Worm (Caenorhabditis elegans): ENCODE results near the gene atg-9.

atg-9 gene

ce11 chrV:351787-352186, 2.6 kb downstream of the atg-9 start:
- no peak for TF ChIP-seq unc-62 (GFP tag; optimal IDR thresholded peaks at IDR 0.05)

- no peak for TF ChIP-seq unc-62 (GFP tag; optimal IDR thresholded peaks at IDR 0.05)
Observed at ce11 chrV:356959-357702, 7.9 kb downstream of the atg-9 start.

DNA sequence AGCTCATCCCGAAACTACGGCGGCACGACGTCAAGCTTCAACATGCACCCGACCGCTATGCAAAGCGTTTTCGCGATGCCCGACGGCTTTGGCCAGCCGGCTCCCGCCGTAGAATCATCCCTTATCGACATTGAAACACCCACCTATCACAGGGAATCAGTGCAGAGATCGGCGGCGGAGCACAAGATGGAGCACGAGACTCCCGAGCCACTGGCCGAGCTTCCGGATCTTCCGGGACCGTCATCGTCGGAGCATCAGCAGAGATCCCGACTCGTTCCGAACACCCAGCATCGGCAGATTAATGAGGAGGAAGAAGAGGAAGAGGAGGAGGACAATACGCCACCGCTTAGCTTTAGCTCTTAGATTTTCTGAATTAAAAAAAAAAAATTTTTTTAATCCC, 9.3 kb downstream of the atg-9 start:
- TF ChIP-seq unc-62 (GFP tag; optimal IDR thresholded peaks at IDR 0.05): no peak

- no peak for TF ChIP-seq unc-62 (GFP tag; optimal IDR thresholded peaks at IDR 0.05)
Observed at ce11 chrV:359466-359865, 10.3 kb downstream of the atg-9 start, which contains the start of gene T22H9.1. TSS of gene T22H9.1 (plus strand) at chrV:359766.

DNA sequence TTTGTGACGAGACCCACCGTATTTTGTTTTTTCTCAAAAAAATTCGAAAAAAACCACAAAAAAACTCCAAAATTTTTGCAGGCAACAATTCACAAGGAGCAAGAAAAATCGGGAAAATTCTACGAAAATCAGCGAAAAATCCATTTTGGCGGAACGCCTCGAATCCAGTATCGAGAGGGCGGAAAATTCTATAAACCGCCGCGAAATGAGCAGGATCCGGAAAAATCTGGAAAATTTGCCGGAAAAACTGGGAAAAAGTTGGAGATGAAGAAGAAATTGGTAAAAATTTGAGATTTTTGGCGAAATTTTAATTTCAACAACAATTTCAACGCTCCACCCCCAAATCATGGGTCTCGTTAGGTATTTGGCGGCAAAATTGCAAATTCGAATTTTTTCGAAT, 10.9 kb downstream of the atg-9 start:
- no peak for TF ChIP-seq unc-62 (GFP tag; optimal IDR thresholded peaks at IDR 0.05)

ce11 chrV:361291-361690, 12.1 kb downstream of the atg-9 start:
- no peak for TF ChIP-seq unc-62 (GFP tag; optimal IDR thresholded peaks at IDR 0.05)

DNA sequence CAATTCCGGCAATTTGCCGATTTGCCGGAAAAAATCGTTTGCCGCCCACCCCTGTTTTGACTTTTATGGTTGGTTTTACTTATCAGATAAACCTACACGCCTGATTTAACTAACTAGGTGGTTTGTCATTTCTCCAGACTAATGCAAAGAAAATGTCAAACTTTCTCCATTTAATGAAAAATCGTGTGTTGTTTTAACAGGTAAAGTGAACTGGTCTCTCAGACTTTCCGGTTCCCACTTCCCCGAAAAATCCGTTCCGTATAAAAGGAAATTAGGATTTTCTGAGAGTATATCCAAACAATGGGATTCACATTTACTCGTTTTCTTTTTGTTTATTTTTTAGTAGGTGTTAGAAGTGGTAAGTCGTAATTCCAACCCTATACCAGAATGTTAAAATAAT, 15.5 kb downstream of the atg-9 start, which contains the start of gene mltn-6:
Gene mltn-6 (plus strand): TSS at position 301 of the 400 bp plus-strand sequence.
- no peak for TF ChIP-seq unc-62 (GFP tag; optimal IDR thresholded peaks at IDR 0.05)

DNA sequence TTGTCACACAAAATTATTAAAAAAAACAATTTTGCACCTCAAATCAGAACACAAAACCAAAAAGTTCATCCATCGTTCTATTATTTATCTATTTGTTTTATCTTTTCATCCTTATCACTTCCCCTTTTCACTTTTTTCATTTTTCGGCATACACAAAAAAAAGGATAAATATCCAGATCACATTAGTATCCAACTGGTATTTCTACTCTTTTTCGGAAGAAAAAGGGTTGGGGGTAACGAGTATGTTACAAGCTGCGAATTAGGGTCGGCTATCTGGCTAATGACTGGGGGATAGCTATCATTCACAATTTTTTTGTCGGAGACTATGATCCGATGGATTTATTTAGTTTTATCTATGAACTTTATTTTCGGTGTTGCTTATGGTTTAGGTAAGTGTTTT, 20.8 kb downstream of the atg-9 start, which contains the start of gene mltn-7:
Gene mltn-7 (plus strand): TSS at position 301 of the 400 bp plus-strand sequence.
- TF ChIP-seq unc-62 (GFP tag; optimal IDR thresholded peaks at IDR 0.05): no peak

ce11 chrV:373192-373591, 24.0 kb downstream of the atg-9 start:
- TF ChIP-seq unc-62 (GFP tag; optimal IDR thresholded peaks at IDR 0.05): no peak

ce11 chrV:376790-377189, 27.6 kb downstream of the atg-9 start:
- TF ChIP-seq unc-62 (GFP tag; optimal IDR thresholded peaks at IDR 0.05): no peak

ce11 chrV:378231-378630, 29.0 kb downstream of the atg-9 start:
- TF ChIP-seq unc-62 (GFP tag; optimal IDR thresholded peaks at IDR 0.05): no peak

DNA sequence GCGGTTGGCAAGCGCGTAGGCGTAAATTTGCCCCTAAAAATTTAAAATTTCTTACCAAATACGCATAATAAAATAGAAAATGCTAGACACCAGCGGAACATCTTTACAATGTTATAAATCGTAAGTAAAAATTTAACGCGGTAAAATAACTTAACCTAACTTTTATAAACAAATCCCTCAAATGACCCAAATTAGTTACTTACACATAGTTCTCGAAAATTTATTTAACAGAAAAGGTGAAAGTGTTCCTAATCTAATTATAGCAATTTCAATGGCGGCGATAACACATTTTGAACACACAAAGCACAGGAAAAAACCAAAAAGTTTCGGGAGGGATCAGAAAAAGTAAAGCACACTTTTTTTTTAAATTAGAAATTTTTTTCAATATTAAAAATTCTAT, 31.0 kb downstream of the atg-9 start, which contains the start of gene mltn-8:
Gene mltn-8 (minus strand): TSS at position 101 of the 400 bp plus-strand sequence.
- no peak for TF ChIP-seq unc-62 (GFP tag; optimal IDR thresholded peaks at IDR 0.05)

DNA sequence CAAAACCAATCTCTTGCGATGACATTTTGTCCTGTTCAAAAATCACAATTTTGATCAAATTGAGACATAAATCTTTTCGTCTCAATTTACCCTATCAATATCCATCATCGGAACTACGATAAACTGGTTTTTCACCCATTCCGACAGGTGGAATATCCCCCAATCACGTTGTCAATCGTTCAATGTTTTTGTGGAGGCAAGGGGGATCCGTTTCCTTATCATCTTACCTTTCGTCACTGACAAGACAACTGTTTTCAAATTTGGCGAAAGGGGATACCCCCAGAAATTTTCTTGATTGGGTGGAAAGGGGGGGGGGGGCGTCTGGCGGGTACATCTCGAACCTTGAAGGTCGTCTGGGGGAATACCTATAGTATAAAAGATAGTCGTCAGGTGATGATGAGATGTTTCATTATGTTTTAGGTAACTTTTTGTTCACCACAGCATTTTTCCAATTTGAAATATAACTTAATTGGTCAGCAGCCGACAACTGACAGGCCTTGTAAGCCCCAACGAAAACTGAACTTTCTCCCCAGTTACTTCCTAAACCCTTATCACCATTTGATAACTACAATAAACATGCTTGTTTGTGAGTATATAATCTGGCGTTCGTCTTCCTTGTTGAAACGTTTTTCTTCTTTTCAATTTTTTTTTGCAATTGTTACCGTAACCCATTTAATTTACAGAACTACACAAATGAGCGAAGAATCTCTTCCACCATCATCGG, 32.2 kb downstream of the atg-9 start, which contains the start of gene ZK6.8:
Gene ZK6.8 (plus strand): TSS at position 682 of the 724 bp plus-strand sequence.
- no peak for TF ChIP-seq unc-62 (GFP tag; optimal IDR thresholded peaks at IDR 0.05)

ce11 chrV:384511-384910, 35.3 kb downstream of the atg-9 start:
- no peak for TF ChIP-seq unc-62 (GFP tag; optimal IDR thresholded peaks at IDR 0.05)

DNA sequence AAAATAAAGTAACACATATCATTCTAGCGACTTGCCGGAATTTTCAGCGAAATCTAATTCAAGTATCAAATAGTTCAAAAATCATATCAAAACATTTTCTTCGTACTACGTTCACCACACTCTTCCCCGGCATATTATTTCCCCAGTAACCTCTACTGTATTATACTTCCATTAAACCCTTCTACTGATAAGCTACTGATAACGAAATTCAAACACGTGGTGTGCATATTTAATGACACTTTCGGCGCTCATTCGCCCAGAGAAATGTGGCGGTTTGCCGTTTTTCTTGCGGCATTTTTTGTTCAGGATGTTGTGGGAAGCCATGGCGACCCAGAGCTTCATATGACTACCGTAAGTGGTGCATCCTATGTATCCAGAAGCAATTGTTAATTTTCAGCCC, 36.3 kb downstream of the atg-9 start, which contains the start of gene lipl-5:
Gene lipl-5 (plus strand): TSS at position 259 of the 400 bp plus-strand sequence.
- no peak for TF ChIP-seq unc-62 (GFP tag; optimal IDR thresholded peaks at IDR 0.05)

- no peak for TF ChIP-seq unc-62 (GFP tag; optimal IDR thresholded peaks at IDR 0.05)
Observed at ce11 chrV:388397-388796, 39.2 kb downstream of the atg-9 start, which contains the start of gene ZK6.6. TSS of gene ZK6.6 (plus strand) at chrV:388697.

All from whole organism, dauer.